Worm (Caenorhabditis elegans) whole organism, L3 larva: ENCODE data around the gene R05A10.1.

ENCODE experiments used
- R02D3.7 ChIP-seq: fragments of 150-350 bp; optimal IDR thresholded peaks from 2 replicates; lab custom pipeline; 2014; ENCODE audit warnings: missing biosample characterization, missing genetic modification characterization
- ZK546.5 ChIP-seq: sonication (generic microtip); optimal IDR thresholded peaks from 2 replicates; lab custom pipeline; 2017; ENCODE audit warnings: missing biosample characterization, missing genetic modification characterization
- aly-2 ChIP-seq: fragments of 150-350 bp; optimal IDR thresholded peaks from 2 replicates; lab custom pipeline; 2014; ENCODE audit warnings: missing biosample characterization, missing genetic modification characterization
- ama-1 ChIP-seq: fragments of 150-350 bp; optimal IDR thresholded peaks from 2 replicates; lab custom pipeline; 2018
- ceh-16 ChIP-seq: sonication (generic microtip); optimal IDR thresholded peaks from 2 replicates; lab custom pipeline; 2017; ENCODE audit warnings: missing biosample characterization, missing genetic modification characterization
- ceh-28 ChIP-seq: fragments of 150-350 bp; optimal IDR thresholded peaks from 2 replicates; lab custom pipeline; 2014; ENCODE audit warnings: missing biosample characterization, missing genetic modification reagents, missing genetic modification characterization
- ceh-82 ChIP-seq: fragments of 150-350 bp; optimal IDR thresholded peaks from 2 replicates; lab custom pipeline; 2014; ENCODE audit warnings: missing biosample characterization, missing genetic modification characterization
- ceh-9 ChIP-seq: sonication (generic microtip); optimal IDR thresholded peaks from 2 replicates; lab custom pipeline; 2018; ENCODE audit warnings: missing biosample characterization, missing genetic modification characterization
- daf-12 ChIP-seq: fragments of 150-350 bp; optimal IDR thresholded peaks from 2 replicates; lab custom pipeline; 2014; ENCODE audit warnings: missing biosample characterization, missing genetic modification reagents, missing genetic modification characterization
- egl-27 ChIP-seq: sonication (generic microtip); optimal IDR thresholded peaks from 4 replicates; lab custom pipeline; 2017; ENCODE audit warnings: missing biosample characterization, missing genetic modification reagents, missing genetic modification characterization
- elt-1 ChIP-seq: fragments of 150-350 bp; optimal IDR thresholded peaks from 2 replicates; lab custom pipeline; 2014; ENCODE audit warnings: missing biosample characterization, missing genetic modification characterization
- elt-2 ChIP-seq: sonication (generic microtip); optimal IDR thresholded peaks from 2 replicates; lab custom pipeline; 2016; ENCODE audit warnings: missing genetic modification reagents, mild to moderate bottlenecking, missing genetic modification characterization, missing compliant biosample characterization
- elt-3 ChIP-seq, 3 experiments: fragments of 150-350 bp in 1 of 3; sonication (generic microtip) in 2 of 3; optimal IDR thresholded peaks; 2 replicates in 2 of 3; 4 replicates in 1 of 3; lab custom pipeline; 2014 to 2017; ENCODE audit warnings: missing biosample characterization in 3 of 3, missing genetic modification characterization in 3 of 3
- eor-1 ChIP-seq, 2 experiments: fragments of 150-350 bp; optimal IDR thresholded peaks; 2 replicates each; lab custom pipeline; 2014 to 2018; ENCODE audit warnings: missing biosample characterization in 2 of 2, missing genetic modification characterization in 2 of 2
- fos-1 ChIP-seq: fragments of 150-350 bp; optimal IDR thresholded peaks from 2 replicates; lab custom pipeline; 2014; ENCODE audit warnings: missing biosample characterization, missing genetic modification characterization
- hmg-11 ChIP-seq: sonication (generic microtip); optimal IDR thresholded peaks from 2 replicates; lab custom pipeline; 2016; ENCODE audit warnings: missing genetic modification characterization, missing compliant biosample characterization
- jun-1 ChIP-seq: fragments of 150-350 bp; optimal IDR thresholded peaks from 2 replicates; lab custom pipeline; 2014; ENCODE audit warnings: missing biosample characterization, missing genetic modification reagents, missing genetic modification characterization
- lin-15B ChIP-seq: fragments of 150-350 bp; optimal IDR thresholded peaks from 2 replicates; lab custom pipeline; 2014; ENCODE audit warnings: missing biosample characterization, missing genetic modification characterization
- lin-39 ChIP-seq: fragments of 150-350 bp; optimal IDR thresholded peaks from 2 replicates; lab custom pipeline; 2018; ENCODE audit warnings: missing biosample characterization, missing genetic modification reagents, missing genetic modification characterization
- mdl-1 ChIP-seq: fragments of 150-350 bp; optimal IDR thresholded peaks from 2 replicates; lab custom pipeline; 2014; ENCODE audit warnings: missing biosample characterization, missing genetic modification characterization
- mml-1 ChIP-seq: fragments of 150-350 bp; sonication (generic microtip); optimal IDR thresholded peaks from 3 replicates; lab custom pipeline; 2014; ENCODE audit warnings: missing biosample characterization, missing genetic modification characterization
- nhr-23 ChIP-seq: fragments of 150-350 bp; optimal IDR thresholded peaks from 2 replicates; lab custom pipeline; 2014; ENCODE audit warnings: missing biosample characterization, missing genetic modification reagents, missing genetic modification characterization
- nhr-237 ChIP-seq: fragments of 150-350 bp; optimal IDR thresholded peaks from 2 replicates; lab custom pipeline; 2014; ENCODE audit warnings: missing biosample characterization, missing genetic modification characterization
- nhr-25 ChIP-seq: sonication (generic microtip); optimal IDR thresholded peaks from 2 replicates; lab custom pipeline; 2017; ENCODE audit warnings: missing biosample characterization, missing genetic modification characterization
- nhr-28 ChIP-seq: fragments of 150-350 bp; optimal IDR thresholded peaks from 2 replicates; lab custom pipeline; 2014; ENCODE audit warnings: missing biosample characterization, missing genetic modification characterization
- nhr-43 ChIP-seq: sonication (generic microtip); optimal IDR thresholded peaks from 2 replicates; lab custom pipeline; 2016; ENCODE audit warnings: mild to moderate bottlenecking, missing genetic modification characterization, missing compliant biosample characterization; ENCODE audit not compliant: poor library complexity, severe bottlenecking
- nhr-67 ChIP-seq: fragments of 150-350 bp; optimal IDR thresholded peaks from 2 replicates; lab custom pipeline; 2014; ENCODE audit warnings: missing biosample characterization, missing genetic modification characterization
- nhr-76 ChIP-seq: fragments of 150-350 bp; sonication (generic microtip); optimal IDR thresholded peaks from 5 replicates; lab custom pipeline; 2014; ENCODE audit warnings: missing biosample characterization, missing genetic modification characterization
- nhr-77 ChIP-seq: fragments of 150-350 bp; optimal IDR thresholded peaks from 2 replicates; lab custom pipeline; 2014; ENCODE audit warnings: missing biosample characterization, missing genetic modification characterization
- pha-4 ChIP-seq: fragments of 150-350 bp; optimal IDR thresholded peaks from 2 replicates; lab custom pipeline; 2014; ENCODE audit warnings: missing biosample characterization, missing genetic modification reagents, missing genetic modification characterization
- pqm-1 ChIP-seq: fragments of 150-350 bp; optimal IDR thresholded peaks from 2 replicates; lab custom pipeline; 2017; ENCODE audit warnings: missing biosample characterization, missing genetic modification characterization, inconsistent platforms
- sea-2 ChIP-seq: fragments of 150-350 bp; sonication (generic microtip); optimal IDR thresholded peaks from 4 replicates; lab custom pipeline; 2014; ENCODE audit warnings: missing biosample characterization, missing genetic modification reagents, missing genetic modification characterization
- skn-1 ChIP-seq: fragments of 150-350 bp; optimal IDR thresholded peaks from 2 replicates; lab custom pipeline; 2014; ENCODE audit warnings: missing biosample characterization, missing genetic modification characterization
- tbx-2 ChIP-seq: sonication (generic microtip); optimal IDR thresholded peaks from 2 replicates; lab custom pipeline; 2016; ENCODE audit warnings: mild to moderate bottlenecking, missing genetic modification characterization, missing compliant biosample characterization
- zag-1 ChIP-seq: fragments of 150-350 bp; optimal IDR thresholded peaks from 2 replicates; lab custom pipeline; 2014; ENCODE audit warnings: missing biosample characterization, missing genetic modification characterization
- ztf-11 ChIP-seq: fragments of 150-350 bp; optimal IDR thresholded peaks from 2 replicates; lab custom pipeline; 2014; ENCODE audit warnings: missing biosample characterization, missing genetic modification characterization
- ztf-4 ChIP-seq: fragments of 150-350 bp; optimal IDR thresholded peaks from 2 replicates; lab custom pipeline; 2014; ENCODE audit warnings: missing biosample characterization, missing genetic modification characterization

Gene R05A10.1

DNA sequence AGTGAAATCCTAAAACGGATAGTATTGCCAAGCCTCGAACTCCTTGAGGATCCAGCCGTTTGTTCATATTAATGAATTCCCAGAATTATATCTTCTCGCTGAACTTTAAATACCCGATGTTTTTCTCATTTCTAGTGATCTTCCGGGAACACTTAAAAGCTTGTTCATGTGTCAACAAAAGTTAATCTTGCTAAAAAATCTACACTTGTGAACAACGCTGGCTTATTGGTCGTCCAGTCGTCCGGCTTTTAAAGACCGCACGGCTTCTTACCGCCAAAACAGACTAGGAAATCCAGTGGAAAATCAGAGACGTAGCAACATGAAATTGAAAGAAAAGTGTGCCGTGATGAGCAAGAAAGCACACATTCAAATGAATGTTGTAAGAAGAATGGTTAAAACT is 28.9 kb upstream of the R05A10.1 start, which contains the start of gene oac-38:
Gene oac-38, minus strand, starts transcription at position 101 of the 400 bp plus-strand sequence.
- TF ChIP-seq tbx-2 (tag; lab: Kevin White, UChicago) (no peak), daf-12 (tag; lab: Kevin White, UChicago) (no peak), mdl-1 (no peak), skn-1 (tag; lab: Kevin White, UChicago) (no peak), ZK546.5 (tag; lab: Kevin White, UChicago) (no peak), elt-2 (tag; lab: Kevin White, UChicago) (no peak), aly-2 (tag; lab: Kevin White, UChicago) (no peak), nhr-25 (tag; lab: Kevin White, UChicago) (no peak), ceh-16 (tag; lab: Kevin White, UChicago) (no peak), ama-1 (lab: Kevin White, UChicago) (no peak), elt-3 (tag; optimal IDR thresholded peaks at IDR 0.05; lab: Kevin White, UChicago) (no peak), pha-4 (tag; lab: Kevin White, UChicago) (no peak), lin-39 (no peak), mml-1 (no peak), ceh-28 (tag; lab: Kevin White, UChicago) (no peak), pqm-1 (tag; lab: Kevin White, UChicago) (no peak), zag-1 (tag; lab: Kevin White, UChicago) (no peak), jun-1 (tag; lab: Kevin White, UChicago) (no peak), R02D3.7 (no peak), eor-1 (tag; optimal IDR thresholded peaks at IDR 0.05; lab: Kevin White, UChicago) (no peak)
- TF ChIP-seq, all 47 proteins: peak for 0

DNA sequence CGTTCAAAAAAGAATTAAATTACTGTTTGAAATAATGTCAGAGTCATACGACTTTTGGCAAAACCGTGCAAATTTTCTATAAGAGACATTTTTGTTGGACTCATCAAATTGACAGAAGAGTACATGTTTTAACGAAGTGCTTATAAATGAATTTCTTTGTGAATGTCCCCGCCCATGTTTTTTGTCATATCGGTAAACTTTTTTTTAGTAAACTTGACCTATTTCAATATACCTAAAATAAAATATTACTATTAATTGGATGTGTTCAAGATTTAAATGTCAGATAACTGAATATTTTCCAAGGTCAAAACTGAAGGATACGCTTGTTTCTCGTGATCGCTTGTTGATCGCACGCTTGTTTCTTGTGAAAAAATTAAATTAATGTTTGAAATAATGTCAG is 24.1 kb upstream of the R05A10.1 start, which contains the start of gene R05A10.8:
Gene R05A10.8, minus strand, starts transcription at position 101 of the 400 bp plus-strand sequence.
- no peak for TF ChIP-seq ceh-28 (tag; lab: Kevin White, UChicago)
- TF ChIP-seq skn-1 (tag; lab: Kevin White, UChicago), result no peak
- no peak for TF ChIP-seq ztf-11 (tag; lab: Kevin White, UChicago)
- TF ChIP-seq elt-2 (tag; lab: Kevin White, UChicago), result no peak
- no peak for TF ChIP-seq R02D3.7
- TF ChIP-seq ceh-9 (tag; lab: Kevin White, UChicago), result no peak
- no peak for TF ChIP-seq nhr-67 (tag; lab: Kevin White, UChicago)
- no peak for TF ChIP-seq ama-1 (lab: Kevin White, UChicago)
- TF ChIP-seq fos-1 (tag; lab: Kevin White, UChicago), result no peak
- TF ChIP-seq jun-1 (tag; lab: Kevin White, UChicago), result no peak
- no peak for TF ChIP-seq lin-39
- TF ChIP-seq hmg-11, result no peak
- no peak for TF ChIP-seq ZK546.5 (tag; lab: Kevin White, UChicago)
- no peak for TF ChIP-seq nhr-23 (tag; lab: Kevin White, UChicago)

DNA sequence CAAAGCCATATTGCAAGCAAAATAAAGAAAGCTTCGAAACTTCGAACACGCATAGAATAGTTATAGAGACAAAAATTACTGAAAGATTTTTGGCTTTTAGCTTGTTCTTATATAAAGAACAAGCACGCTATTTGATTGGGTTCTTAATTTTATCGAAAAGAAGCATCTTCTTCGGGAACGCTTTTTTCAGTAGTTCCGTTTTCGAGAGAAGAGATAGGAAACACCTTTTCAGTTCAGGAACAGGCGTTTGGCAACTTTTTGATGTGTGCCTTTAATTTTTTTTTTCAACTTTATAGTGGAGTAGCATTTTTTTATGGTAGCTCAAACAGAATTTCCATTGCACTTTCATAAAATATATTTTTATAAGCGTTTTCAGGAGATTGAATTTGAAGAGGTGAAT is 19.4 kb upstream of the R05A10.1 start, which contains the start of gene R05A10.7:
Gene R05A10.7, minus strand, starts transcription at position 101 of the 400 bp plus-strand sequence.
- TF ChIP-seq ceh-9 (tag; lab: Kevin White, UChicago), result no peak
- no peak for TF ChIP-seq zag-1 (tag; lab: Kevin White, UChicago)
- TF ChIP-seq sea-2 (GFP tag; lab: Kevin White, UChicago), result no peak

DNA sequence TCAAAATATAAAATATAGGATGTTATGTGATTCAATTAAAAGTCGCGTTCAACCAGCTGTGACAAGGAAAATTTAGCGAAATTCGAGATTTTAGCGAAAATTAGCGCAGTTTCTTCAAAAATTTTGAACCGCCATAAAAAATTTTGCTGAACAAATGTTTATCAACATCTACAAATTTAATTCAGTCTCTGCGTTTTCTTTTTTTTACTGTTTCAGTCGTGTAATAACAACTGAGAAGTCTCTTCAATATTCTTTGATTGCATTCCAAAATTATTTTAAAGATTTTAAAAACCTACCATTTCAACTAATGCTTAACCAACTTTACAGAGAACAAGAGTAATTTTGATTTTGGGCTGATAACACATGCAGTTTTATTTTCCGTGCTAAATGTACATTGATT is 18.1 kb upstream of the R05A10.1 start:
- TF ChIP-seq ZK546.5 (tag; lab: Kevin White, UChicago) (no peak), elt-3 (tag; optimal IDR thresholded peaks at IDR 0.05; lab: Kevin White, UChicago) (no peak), nhr-43 (tag; lab: Kevin White, UChicago) (no peak), nhr-25 (tag; lab: Kevin White, UChicago) (no peak), elt-2 (tag; lab: Kevin White, UChicago) (no peak), fos-1 (tag; lab: Kevin White, UChicago) (no peak), skn-1 (tag; lab: Kevin White, UChicago) (no peak), sea-2 (GFP tag; lab: Kevin White, UChicago) (no peak), nhr-28 (tag; lab: Kevin White, UChicago) (no peak), lin-15B (tag; lab: Kevin White, UChicago) (no peak), eor-1 (tag; optimal IDR thresholded peaks at IDR 0.05; lab: Kevin White, UChicago) (no peak), nhr-76 (tag; lab: Kevin White, UChicago) (no peak), elt-1 (tag; lab: Kevin White, UChicago) (no peak), nhr-237 (tag; lab: Kevin White, UChicago) (no peak), egl-27 (tag; lab: Kevin White, UChicago) (no peak), R02D3.7 (no peak), ceh-82 (no peak), nhr-77 (no peak), ztf-4 (tag; lab: Kevin White, UChicago) (no peak)
